Worm (Caenorhabditis elegans) whole organism, late embryonic: ENCODE data around the gene zmp-4.

Experiments used
- C38D4.7 ChIP-seq: fragments of 200-800 bp; sonication (Bioruptor generic); optimal IDR thresholded peaks from 2 replicates; lab custom pipeline; 2018; ENCODE audit warnings: mild to moderate bottlenecking, missing genetic modification characterization, moderate library complexity, missing compliant biosample characterization
- K09A11.1 ChIP-seq: sonication (generic microtip); optimal IDR thresholded peaks from 2 replicates; lab custom pipeline; 2017; ENCODE audit warnings: antibody characterized with exemption, mild to moderate bottlenecking, missing genetic modification characterization, missing compliant biosample characterization; ENCODE audit not compliant: insufficient read depth
- T23F11.4 ChIP-seq: fragments of 200-800 bp; sonication (Bioruptor generic); optimal IDR thresholded peaks from 2 replicates; lab custom pipeline; 2018; ENCODE audit warnings: mild to moderate bottlenecking, missing genetic modification characterization, missing compliant biosample characterization
- ama-1 ChIP-seq: fragments of 150-350 bp; optimal IDR thresholded peaks from 2 replicates; lab custom pipeline; 2014
- ceh-14 ChIP-seq: sonication (generic microtip); optimal IDR thresholded peaks from 2 replicates; lab custom pipeline; 2016; ENCODE audit warnings: missing genotype, missing genetic modification characterization, missing compliant biosample characterization
- ceh-34 ChIP-seq: sonication (generic microtip); optimal IDR thresholded peaks from 2 replicates; lab custom pipeline; 2016; ENCODE audit warnings: mild to moderate bottlenecking, missing genetic modification characterization, missing compliant biosample characterization
- ceh-48 ChIP-seq: sonication (generic microtip); optimal IDR thresholded peaks from 2 replicates; lab custom pipeline; 2016; ENCODE audit warnings: missing genetic modification characterization, inconsistent platforms, missing compliant biosample characterization
- ceh-6 ChIP-seq: fragments of 200-800 bp; sonication (Bioruptor generic); optimal IDR thresholded peaks from 2 replicates; lab custom pipeline; 2018; ENCODE audit warnings: mild to moderate bottlenecking, missing genetic modification characterization, missing compliant biosample characterization
- che-1 ChIP-seq: sonication (generic microtip); optimal IDR thresholded peaks from 2 replicates; lab custom pipeline; 2016; ENCODE audit warnings: mild to moderate bottlenecking, missing genetic modification characterization, missing compliant biosample characterization
- dmd-4 ChIP-seq: sonication (generic microtip); optimal IDR thresholded peaks from 2 replicates; lab custom pipeline; 2016; ENCODE audit warnings: borderline replicate concordance, missing genetic modification characterization, missing compliant biosample characterization
- elt-2 ChIP-seq: sonication (generic microtip); optimal IDR thresholded peaks from 2 replicates; lab custom pipeline; 2016; ENCODE audit warnings: missing genetic modification reagents, missing genetic modification characterization, missing compliant biosample characterization
- eyg-1 ChIP-seq: sonication (generic microtip); optimal IDR thresholded peaks from 2 replicates; lab custom pipeline; 2016; ENCODE audit warnings: missing genotype, missing genetic modification characterization, missing compliant biosample characterization
- fkh-10 ChIP-seq: fragments of 150-350 bp; optimal IDR thresholded peaks from 2 replicates; lab custom pipeline; 2014; ENCODE audit warnings: missing biosample characterization, missing genetic modification reagents, missing genetic modification characterization
- gmeb-2 ChIP-seq: sonication (generic microtip); optimal IDR thresholded peaks from 2 replicates; lab custom pipeline; 2016; ENCODE audit warnings: missing genetic modification characterization, inconsistent platforms, missing compliant biosample characterization
- hlh-13 ChIP-seq: fragments of 200-800 bp; sonication (Bioruptor generic); optimal IDR thresholded peaks from 2 replicates; lab custom pipeline; 2018; ENCODE audit warnings: mild to moderate bottlenecking, missing genetic modification characterization, missing compliant biosample characterization
- hlh-15 ChIP-seq: sonication (generic microtip); optimal IDR thresholded peaks from 2 replicates; lab custom pipeline; 2016; ENCODE audit warnings: missing genetic modification characterization, missing compliant biosample characterization
- lim-6 ChIP-seq: sonication (generic microtip); optimal IDR thresholded peaks from 2 replicates; lab custom pipeline; 2016; ENCODE audit warnings: missing genetic modification characterization, missing compliant biosample characterization
- lin-11 ChIP-seq: fragments of 200-800 bp; sonication (Bioruptor generic); optimal IDR thresholded peaks from 2 replicates; lab custom pipeline; 2018; ENCODE audit warnings: mild to moderate bottlenecking, missing genetic modification characterization, missing compliant biosample characterization
- madf-2 ChIP-seq: sonication (generic microtip); optimal IDR thresholded peaks from 2 replicates; lab custom pipeline; 2017; ENCODE audit warnings: missing genetic modification characterization, missing compliant biosample characterization
- mec-3 ChIP-seq: sonication (generic microtip); optimal IDR thresholded peaks from 2 replicates; lab custom pipeline; 2016; ENCODE audit warnings: borderline replicate concordance, missing genetic modification characterization, missing compliant biosample characterization
- nfya-1 ChIP-seq: sonication (generic microtip); optimal IDR thresholded peaks from 2 replicates; lab custom pipeline; 2017; ENCODE audit warnings: missing genetic modification characterization, mild to moderate bottlenecking, missing compliant biosample characterization, antibody characterized with exemption, moderate library complexity
- odd-2 ChIP-seq: sonication (generic microtip); optimal IDR thresholded peaks from 2 replicates; lab custom pipeline; 2017; ENCODE audit warnings: antibody characterized with exemption, mild to moderate bottlenecking, missing genetic modification characterization, missing compliant biosample characterization
- pag-3 ChIP-seq: sonication (generic microtip); optimal IDR thresholded peaks from 2 replicates; lab custom pipeline; 2016; ENCODE audit warnings: missing compliant biosample characterization, missing genetic modification characterization, borderline replicate concordance
- pat-9 ChIP-seq: fragments of 200-800 bp; sonication (Bioruptor generic); optimal IDR thresholded peaks from 2 replicates; lab custom pipeline; 2018; ENCODE audit warnings: mild to moderate bottlenecking, missing genetic modification characterization, moderate library complexity, missing compliant biosample characterization
- pha-4 ChIP-seq: fragments of 150-350 bp; optimal IDR thresholded peaks from 2 replicates; lab custom pipeline; 2018; ENCODE audit warnings: missing biosample characterization, missing genetic modification reagents, missing genetic modification characterization
- ref-2 ChIP-seq: sonication (generic microtip); optimal IDR thresholded peaks from 2 replicates; lab custom pipeline; 2016; ENCODE audit warnings: missing genetic modification characterization, missing compliant biosample characterization
- sox-2 ChIP-seq: fragments of 200-800 bp; sonication (Bioruptor generic); IDR thresholded peaks from 2 replicates; pipeline ENCODE4 v1.3.6; 2022; ENCODE audit warnings: missing genetic modification reagents, missing genetic modification characterization, missing compliant biosample characterization
- sox-4 ChIP-seq: sonication (generic microtip); optimal IDR thresholded peaks from 2 replicates; lab custom pipeline; 2017; ENCODE audit warnings: mild to moderate bottlenecking, missing genetic modification characterization, inconsistent platforms, missing compliant biosample characterization
- syd-9 ChIP-seq: sonication (generic microtip); optimal IDR thresholded peaks from 2 replicates; lab custom pipeline; 2016; ENCODE audit warnings: mild to moderate bottlenecking, missing genetic modification characterization, moderate library complexity, missing compliant biosample characterization
- tbx-7 ChIP-seq: sonication (generic microtip); optimal IDR thresholded peaks from 2 replicates; lab custom pipeline; 2016; ENCODE audit warnings: missing genotype, missing genetic modification characterization, missing compliant biosample characterization
- ttx-3 ChIP-seq: sonication (generic microtip); optimal IDR thresholded peaks from 2 replicates; lab custom pipeline; 2016; ENCODE audit warnings: missing genetic modification reagents, missing genetic modification characterization, missing compliant biosample characterization
- zip-5 ChIP-seq: sonication (generic microtip); optimal IDR thresholded peaks from 2 replicates; lab custom pipeline; 2016; ENCODE audit warnings: missing genetic modification characterization, missing compliant biosample characterization
- ztf-16 ChIP-seq: sonication (generic microtip); optimal IDR thresholded peaks from 2 replicates; lab custom pipeline; 2017; ENCODE audit warnings: missing genetic modification characterization, missing compliant biosample characterization

Gene zmp-4

ce11 chrV:14921509-14921908 lies at the start of gene zmp-4:
Gene zmp-4, minus strand, starts transcription at chrV:14921609.
- TF ChIP-seq mec-3 (tag; lab: Kevin White, UChicago): no peak
- no peak for TF ChIP-seq syd-9
- no peak for TF ChIP-seq hlh-15 (tag; lab: Kevin White, UChicago)
- no peak for TF ChIP-seq C38D4.7
- TF ChIP-seq pag-3 (tag; lab: Kevin White, UChicago): no peak
- TF ChIP-seq sox-2 (GFP tag; lab: Robert Waterston, UW): no peak

- TF ChIP-seq hlh-15 (tag; lab: Kevin White, UChicago): no peak
- no peak for TF ChIP-seq ceh-14 (tag; lab: Kevin White, UChicago)
- no peak for TF ChIP-seq ref-2 (tag; lab: Kevin White, UChicago)
- TF ChIP-seq elt-2: no peak
- no peak for TF ChIP-seq ceh-34 (tag; lab: Kevin White, UChicago)
- no peak for TF ChIP-seq mec-3 (tag; lab: Kevin White, UChicago)
- TF ChIP-seq ceh-48: no peak
- no peak for TF ChIP-seq K09A11.1 (tag; lab: Kevin White, UChicago)
- TF ChIP-seq ceh-6 (GFP tag; lab: Kevin White, UChicago): no peak
- no peak for TF ChIP-seq hlh-13
- no peak for TF ChIP-seq syd-9
- TF ChIP-seq madf-2: no peak
- TF ChIP-seq, all 69 proteins: peak for 0
Observed at ce11 chrV:14971136-14971535, 49.7 kb upstream of the zmp-4 start, which contains the start of gene nlp-59. Gene nlp-59, plus strand, starts transcription at chrV:14971436.

ce11 chrV:14955676-14956075 lies 34.3 kb upstream of the zmp-4 start, which contains the start of gene F02D8.9:
Gene F02D8.9, minus strand, starts transcription at chrV:14955776.
- no peak for TF ChIP-seq ref-2 (tag; lab: Kevin White, UChicago)
- TF ChIP-seq, all 69 proteins: peak for 0

ce11 chrV:14954633-14955032 lies 33.2 kb upstream of the zmp-4 start, which contains the start of gene C30G7.5:
Gene C30G7.5, minus strand, starts transcription at chrV:14954733.
- no peak for TF ChIP-seq hlh-15 (tag; lab: Kevin White, UChicago)
- TF ChIP-seq tbx-7 (tag; lab: Kevin White, UChicago): no peak
- no peak for TF ChIP-seq ttx-3 (tag; lab: Kevin White, UChicago)
- no peak for TF ChIP-seq dmd-4 (tag; lab: Kevin White, UChicago)
- no peak for TF ChIP-seq gmeb-2 (tag; lab: Kevin White, UChicago)

ce11 chrV:14949477-14949876 lies 28.1 kb upstream of the zmp-4 start, which contains the start of gene hil-1:
Gene hil-1, plus strand, starts transcription at chrV:14949777.
- TF ChIP-seq ztf-16 (tag; lab: Kevin White, UChicago) (no peak), sox-2 (GFP tag; lab: Robert Waterston, UW) (no peak), ttx-3 (tag; lab: Kevin White, UChicago) (no peak), sox-4 (no peak), zip-5 (no peak), lim-6 (tag; lab: Kevin White, UChicago) (no peak), ama-1 (lab: Kevin White, UChicago) (no peak), pha-4 (tag; lab: Kevin White, UChicago) (no peak), fkh-10 (GFP tag; lab: Kevin White, UChicago) (no peak), che-1 (tag; lab: Kevin White, UChicago) (no peak), lin-11 (tag; lab: Kevin White, UChicago) (no peak), ref-2 (tag; lab: Kevin White, UChicago) (no peak), odd-2 (no peak)

- TF ChIP-seq T23F11.4 (GFP tag; lab: Kevin White, UChicago) (no peak), dmd-4 (tag; lab: Kevin White, UChicago) (no peak), pat-9 (tag; lab: Kevin White, UChicago) (no peak), nfya-1 (tag; lab: Kevin White, UChicago) (no peak), eyg-1 (tag; lab: Kevin White, UChicago) (no peak)
Observed at ce11 chrV:14948566-14948965, 27.2 kb upstream of the zmp-4 start.
